Worm (Caenorhabditis elegans) whole organism, mixed stage, embryonic: Measurements from ENCODE around the gene fbxb-85.

ENCODE experiments used
- M03D4.4 ChIP-seq: sonication (generic microtip); optimal IDR thresholded peaks from 2 replicates; lab custom pipeline; 2017; ENCODE audit warnings: mild to moderate bottlenecking, missing genetic modification characterization, missing compliant biosample characterization
- bed-3 ChIP-seq: fragments of 200-800 bp; sonication (Bioruptor generic); optimal IDR thresholded peaks from 3 replicates; lab custom pipeline; 2018; ENCODE audit warnings: mild to moderate bottlenecking, missing genetic modification characterization, moderate library complexity, missing compliant biosample characterization
- ceh-43 ChIP-seq: fragments of 200-800 bp; sonication (Bioruptor generic); optimal IDR thresholded peaks from 2 replicates; lab custom pipeline; 2018; ENCODE audit warnings: mild to moderate bottlenecking, missing genetic modification characterization, moderate library complexity, missing compliant biosample characterization
- ces-1 ChIP-seq: fragments of 150-350 bp; optimal IDR thresholded peaks from 2 replicates; lab custom pipeline; 2014; ENCODE audit warnings: missing biosample characterization, missing genetic modification reagents, missing genetic modification characterization
- cnd-1 ChIP-seq: fragments of 200-800 bp; sonication (Bioruptor generic); optimal IDR thresholded peaks from 2 replicates; lab custom pipeline; 2018; ENCODE audit warnings: mild to moderate bottlenecking, missing genetic modification characterization, missing compliant biosample characterization
- drap-1 ChIP-seq: fragments of 200-800 bp; sonication (Bioruptor generic); optimal IDR thresholded peaks from 3 replicates; lab custom pipeline; 2018; ENCODE audit warnings: mild to moderate bottlenecking, missing genetic modification characterization, missing compliant biosample characterization
- elt-1 ChIP-seq: sonication (generic microtip); optimal IDR thresholded peaks from 2 replicates; lab custom pipeline; 2017; ENCODE audit warnings: missing genetic modification characterization, mild to moderate bottlenecking, missing compliant biosample characterization, antibody characterized with exemption, moderate library complexity, borderline replicate concordance; ENCODE audit not compliant: insufficient read depth
- elt-3 ChIP-seq: fragments of 150-350 bp; optimal IDR thresholded peaks from 2 replicates; lab custom pipeline; 2014; ENCODE audit warnings: missing biosample characterization, missing genetic modification characterization
- ham-2 ChIP-seq: fragments of 200-800 bp; sonication (Bioruptor generic); optimal IDR thresholded peaks from 2 replicates; lab custom pipeline; 2018; ENCODE audit warnings: mild to moderate bottlenecking, missing genetic modification characterization, missing compliant biosample characterization
- hlh-1 ChIP-seq: fragments of 150-350 bp; optimal IDR thresholded peaks from 2 replicates; lab custom pipeline; 2014; ENCODE audit warnings: missing biosample characterization, missing genetic modification reagents, missing genetic modification characterization
- lin-13 ChIP-seq: fragments of 150-350 bp; optimal IDR thresholded peaks from 2 replicates; lab custom pipeline; 2014; ENCODE audit warnings: missing biosample characterization, missing genetic modification characterization
- lin-32 ChIP-seq: fragments of 200-800 bp; sonication (Bioruptor generic); optimal IDR thresholded peaks from 2 replicates; lab custom pipeline; 2018; ENCODE audit warnings: mild to moderate bottlenecking, missing genetic modification characterization, missing compliant biosample characterization
- lsy-2 ChIP-seq: fragments of 150-350 bp; optimal IDR thresholded peaks from 2 replicates; lab custom pipeline; 2014; ENCODE audit warnings: missing biosample characterization, missing genetic modification characterization
- mab-5 ChIP-seq: fragments of 150-350 bp; optimal IDR thresholded peaks from 2 replicates; lab custom pipeline; 2014; ENCODE audit warnings: missing biosample characterization, missing genetic modification characterization
- mep-1 ChIP-seq: fragments of 150-350 bp; optimal IDR thresholded peaks from 2 replicates; lab custom pipeline; 2017; ENCODE audit warnings: missing biosample characterization, missing genetic modification reagents, missing genetic modification characterization, inconsistent platforms
- nhr-12 ChIP-seq: fragments of 150-350 bp; optimal IDR thresholded peaks from 2 replicates; lab custom pipeline; 2014; ENCODE audit warnings: missing biosample characterization, missing genetic modification characterization
- nhr-28 ChIP-seq: fragments of 150-350 bp; optimal IDR thresholded peaks from 2 replicates; lab custom pipeline; 2014; ENCODE audit warnings: missing biosample characterization, missing genetic modification characterization
- pha-4 ChIP-seq: fragments of 150-350 bp; optimal IDR thresholded peaks from 2 replicates; lab custom pipeline; 2018; ENCODE audit warnings: missing biosample characterization, missing genetic modification reagents, missing genetic modification characterization
- sem-2 ChIP-seq: fragments of 200-800 bp; sonication (Bioruptor generic); optimal IDR thresholded peaks from 2 replicates; lab custom pipeline; 2018; ENCODE audit warnings: mild to moderate bottlenecking, missing genetic modification characterization, missing compliant biosample characterization
- snpc-4 ChIP-seq: fragments of 150-350 bp; optimal IDR thresholded peaks from 2 replicates; lab custom pipeline; 2014; ENCODE audit warnings: missing biosample characterization, missing genetic modification characterization
- sptf-1 ChIP-seq: sonication (generic microtip); optimal IDR thresholded peaks from 2 replicates; lab custom pipeline; 2017; ENCODE audit warnings: mild to moderate bottlenecking, missing genetic modification characterization, moderate library complexity, missing compliant biosample characterization
- tbx-8 ChIP-seq: fragments of 200-800 bp; sonication (Bioruptor generic); optimal IDR thresholded peaks from 2 replicates; lab custom pipeline; 2018; ENCODE audit warnings: mild to moderate bottlenecking, missing genetic modification characterization, moderate library complexity, missing compliant biosample characterization
- unc-120 ChIP-seq: sonication (generic microtip); optimal IDR thresholded peaks from 2 replicates; lab custom pipeline; 2017; ENCODE audit warnings: missing genetic modification characterization, missing compliant biosample characterization; ENCODE audit not compliant: poor library complexity, severe bottlenecking
- unc-62 ChIP-seq: fragments of 150-350 bp; optimal IDR thresholded peaks from 2 replicates; lab custom pipeline; 2014; ENCODE audit warnings: missing biosample characterization, missing genetic modification reagents, missing genetic modification characterization
- zip-8 ChIP-seq: fragments of 150-350 bp; optimal IDR thresholded peaks from 2 replicates; lab custom pipeline; 2014; ENCODE audit warnings: missing biosample characterization, missing genetic modification characterization
- ztf-11 ChIP-seq: fragments of 150-350 bp; optimal IDR thresholded peaks from 2 replicates; lab custom pipeline; 2014; ENCODE audit warnings: missing biosample characterization, missing genetic modification characterization

Gene fbxb-85

ce11 chrIII:10875132-10875531 is 26.4 kb upstream of the fbxb-85 start, which contains the start of gene C44B9.2:
TSS of gene C44B9.2 (plus strand) at chrIII:10875432.
- TF ChIP-seq ceh-43 (GFP tag; lab: Kevin White, UChicago), result no peak
- no peak for TF ChIP-seq snpc-4 (tag; lab: Kevin White, UChicago)
- TF ChIP-seq sem-2, result no peak
- TF ChIP-seq mab-5, result no peak
- no peak for TF ChIP-seq unc-62 (GFP tag; lab: Kevin White, UChicago)
- TF ChIP-seq pha-4 (tag; lab: Kevin White, UChicago), result no peak
- no peak for TF ChIP-seq sptf-1
- no peak for TF ChIP-seq elt-3 (tag; lab: Kevin White, UChicago)

- TF ChIP-seq drap-1 (GFP tag; lab: Kevin White, UChicago) (no peak), ceh-43 (GFP tag; lab: Kevin White, UChicago) (no peak), ham-2 (no peak), M03D4.4 (tag; lab: Kevin White, UChicago) (no peak), lin-13 (tag; lab: Kevin White, UChicago) (no peak), hlh-1 (tag; lab: Kevin White, UChicago) (no peak), lin-32 (no peak), mep-1 (tag; lab: Kevin White, UChicago) (no peak), pha-4 (tag; lab: Kevin White, UChicago) (no peak), nhr-12 (tag; lab: Kevin White, UChicago) (no peak), bed-3 (GFP tag; lab: Kevin White, UChicago) (no peak), elt-1 (no peak), cnd-1 (no peak), tbx-8 (GFP tag; lab: Kevin White, UChicago) (no peak)
Measured at ce11 chrIII:10870814-10871213, 22.1 kb upstream of the fbxb-85 start.

ce11 chrIII:10870161-10870560 is 21.4 kb upstream of the fbxb-85 start:
- no peak for TF ChIP-seq mep-1 (tag; lab: Kevin White, UChicago)
- no peak for TF ChIP-seq nhr-12 (tag; lab: Kevin White, UChicago)
- TF ChIP-seq snpc-4 (tag; lab: Kevin White, UChicago), result no peak
- TF ChIP-seq tbx-8 (GFP tag; lab: Kevin White, UChicago), result no peak
- no peak for TF ChIP-seq drap-1 (GFP tag; lab: Kevin White, UChicago)
- TF ChIP-seq lsy-2 (tag; lab: Kevin White, UChicago), result no peak
- no peak for TF ChIP-seq lin-32
- no peak for TF ChIP-seq nhr-28 (tag; lab: Kevin White, UChicago)
- TF ChIP-seq zip-8 (tag; lab: Kevin White, UChicago), result no peak
- no peak for TF ChIP-seq lin-13 (tag; lab: Kevin White, UChicago)

- TF ChIP-seq zip-8 (tag; lab: Kevin White, UChicago) (peak; percentile 49), lsy-2 (tag; lab: Kevin White, UChicago) (no peak)
Measured at ce11 chrIII:10869595-10869994, 20.8 kb upstream of the fbxb-85 start.

- TF ChIP-seq hlh-1 (tag; lab: Kevin White, UChicago) (peak; percentile 7), lin-13 (tag; lab: Kevin White, UChicago) (no peak), ces-1 (GFP tag; lab: Kevin White, UChicago) (peak; percentile 92), mep-1 (tag; lab: Kevin White, UChicago) (peak; percentile 44), snpc-4 (tag; lab: Kevin White, UChicago) (no peak), ztf-11 (tag; lab: Kevin White, UChicago) (no peak), unc-120 (peak; percentile 74), lsy-2 (tag; lab: Kevin White, UChicago) (peak; percentile 9), sptf-1 (peak; percentile 23)
Measured at ce11 chrIII:10868653-10869392, 20.1 kb upstream of the fbxb-85 start, which contains the start of the genes cey-4 and vps-50. TSS of gene cey-4 (minus strand) at chrIII:10868703. TSS of gene vps-50 (plus strand) at chrIII:10869193.

ce11 chrIII:10867086-10867485 is 18.3 kb upstream of the fbxb-85 start:
- TF ChIP-seq lin-13 (tag; lab: Kevin White, UChicago) (no peak), cnd-1 (no peak)
